Fruit fly (Drosophila melanogaster): ENCODE data around the gene CG13895.

The CG13895 gene

dm6 chr3L:690031-690686, 17.8 kb downstream of the CG13895 start, which contains the start of the genes CG32483 and RabX6:
TSS of gene CG32483 (minus strand) at chr3L:690081.
TSS of gene RabX6 (plus strand) at chr3L:690517.
- TF ChIP-seq Hr96 (GFP tag; optimal IDR thresholded peaks at IDR 0.05) (no peak), bab1 (GFP tag; optimal IDR thresholded peaks at IDR 0.05) (peak; percentile 36), CG14711 (tag; optimal IDR thresholded peaks at IDR 0.05) (peak; percentile 73)

dm6 chr3L:687858-688257, 20.1 kb downstream of the CG13895 start, which contains the start of gene hiro:
TSS of gene hiro (minus strand) at chr3L:687958.
- TF ChIP-seq cic (GFP tag; optimal IDR thresholded peaks at IDR 0.05), result no peak
- no peak for TF ChIP-seq CG11617 (GFP tag; optimal IDR thresholded peaks at IDR 0.05)
- no peak for TF ChIP-seq toe (GFP tag; optimal IDR thresholded peaks at IDR 0.05)
- no peak for TF ChIP-seq kay (GFP tag; ENCODE audit: borderline replicate concordance)
- no peak for TF ChIP-seq CG14711 (tag; optimal IDR thresholded peaks at IDR 0.05)
- TF ChIP-seq CG12768 (GFP tag; optimal IDR thresholded peaks at IDR 0.05), result no peak
- no peak for TF ChIP-seq CG5204 (GFP tag; optimal IDR thresholded peaks at IDR 0.05)
- TF ChIP-seq CG7101 (tag; optimal IDR thresholded peaks at IDR 0.05), result no peak
- TF ChIP-seq pad (GFP tag; optimal IDR thresholded peaks at IDR 0.05), result no peak
- no peak for TF ChIP-seq CG1620 (GFP tag; optimal IDR thresholded peaks at IDR 0.05)
- TF ChIP-seq Crg-1 (GFP tag; optimal IDR thresholded peaks at IDR 0.05), result no peak
- TF ChIP-seq ovo (GFP tag; optimal IDR thresholded peaks at IDR 0.05), result no peak

- no peak for TF ChIP-seq bab1 (GFP tag; optimal IDR thresholded peaks at IDR 0.05)
- TF ChIP-seq CG7045 (GFP tag; optimal IDR thresholded peaks at IDR 0.05), result no peak
- no peak for TF ChIP-seq CG1620 (GFP tag; optimal IDR thresholded peaks at IDR 0.05)
- TF ChIP-seq Mnt (GFP tag; optimal IDR thresholded peaks at IDR 0.05), result peak; percentile 25
- no peak for TF ChIP-seq toe (GFP tag; optimal IDR thresholded peaks at IDR 0.05)
- peak; percentile 92 for TF ChIP-seq ovo (GFP tag; optimal IDR thresholded peaks at IDR 0.05)
- TF ChIP-seq Clk (GFP tag; optimal IDR thresholded peaks at IDR 0.05), result no peak
- TF ChIP-seq Hr96 (GFP tag; optimal IDR thresholded peaks at IDR 0.05), result no peak
- TF ChIP-seq CG5204 (GFP tag; optimal IDR thresholded peaks at IDR 0.05), result no peak
- TF ChIP-seq CG12768 (GFP tag; optimal IDR thresholded peaks at IDR 0.05), result no peak
- TF ChIP-seq kay (GFP tag; ENCODE audit: borderline replicate concordance), result no peak
- no peak for TF ChIP-seq CG33017 (tag; optimal IDR thresholded peaks at IDR 0.05)
- no peak for TF ChIP-seq Crg-1 (GFP tag; optimal IDR thresholded peaks at IDR 0.05)
- peak; percentile 31 for TF ChIP-seq tj (GFP tag; optimal IDR thresholded peaks at IDR 0.05)
- TF ChIP-seq cic (GFP tag; optimal IDR thresholded peaks at IDR 0.05), result no peak
- TF ChIP-seq CG7101 (tag; optimal IDR thresholded peaks at IDR 0.05), result no peak
- peak; percentile 30 for TF ChIP-seq pad (GFP tag; optimal IDR thresholded peaks at IDR 0.05)
- TF ChIP-seq CG11617 (GFP tag; optimal IDR thresholded peaks at IDR 0.05), result no peak
- TF ChIP-seq CG14711 (tag; optimal IDR thresholded peaks at IDR 0.05), result peak; percentile 52
- TF ChIP-seq cnc (optimal IDR thresholded peaks at IDR 0.05), result no peak
Observed at dm6 chr3L:685441-685804, 22.6 kb downstream of the CG13895 start, which contains the start of gene ebd1. TSS of gene ebd1 (minus strand) at chr3L:685549.

DNA sequence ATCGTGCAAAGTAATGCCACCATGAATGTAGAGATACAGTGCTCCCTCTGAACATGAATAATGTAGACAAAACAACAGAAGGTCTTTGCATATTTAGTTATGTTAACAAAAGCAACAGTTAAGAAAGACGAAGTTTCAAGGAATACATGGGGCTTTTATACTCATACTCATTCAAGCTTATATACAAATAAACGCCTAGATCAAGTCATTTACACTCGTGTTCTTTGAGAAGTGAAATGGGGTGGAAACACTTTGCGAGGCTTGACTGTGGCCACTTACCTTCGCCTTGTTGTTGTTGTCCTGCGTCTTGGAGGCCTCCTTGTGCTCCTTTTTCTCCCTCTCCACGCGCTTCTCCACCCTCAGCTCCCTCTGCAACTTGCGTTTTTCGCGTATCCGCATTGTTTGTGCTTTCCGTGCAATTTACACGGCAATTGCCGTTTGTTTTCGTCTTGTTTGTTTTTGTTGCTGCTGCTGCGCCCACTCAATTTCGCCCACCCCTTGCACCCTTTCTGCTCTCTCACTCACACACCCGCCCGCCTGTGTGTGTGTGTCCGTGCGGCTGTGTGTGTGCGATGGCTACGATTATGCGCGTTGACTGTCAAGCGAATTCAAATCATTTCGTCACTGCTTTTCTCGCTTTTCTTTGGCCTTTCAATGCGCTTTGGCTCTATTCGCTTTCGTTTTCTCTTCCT, 23.1 kb downstream of the CG13895 start:
- TF ChIP-seq pad (GFP tag; optimal IDR thresholded peaks at IDR 0.05), result no peak
- peak; percentile 56 for TF ChIP-seq tj (GFP tag; optimal IDR thresholded peaks at IDR 0.05)
- no peak for TF ChIP-seq cnc (optimal IDR thresholded peaks at IDR 0.05)
- no peak for TF ChIP-seq Clk (GFP tag; optimal IDR thresholded peaks at IDR 0.05)
- no peak for TF ChIP-seq CG14711 (tag; optimal IDR thresholded peaks at IDR 0.05)
- no peak for TF ChIP-seq cic (GFP tag; optimal IDR thresholded peaks at IDR 0.05)
- no peak for TF ChIP-seq CG11617 (GFP tag; optimal IDR thresholded peaks at IDR 0.05)
- peak; percentile 1 for TF ChIP-seq Mnt (GFP tag; optimal IDR thresholded peaks at IDR 0.05)
- no peak for TF ChIP-seq ovo (GFP tag; optimal IDR thresholded peaks at IDR 0.05)
- TF ChIP-seq CG5204 (GFP tag; optimal IDR thresholded peaks at IDR 0.05), result no peak
- peak; percentile 3 for TF ChIP-seq Hr96 (GFP tag; optimal IDR thresholded peaks at IDR 0.05)
- TF ChIP-seq Crg-1 (GFP tag; optimal IDR thresholded peaks at IDR 0.05), result no peak
- no peak for TF ChIP-seq CG7045 (GFP tag; optimal IDR thresholded peaks at IDR 0.05)

DNA sequence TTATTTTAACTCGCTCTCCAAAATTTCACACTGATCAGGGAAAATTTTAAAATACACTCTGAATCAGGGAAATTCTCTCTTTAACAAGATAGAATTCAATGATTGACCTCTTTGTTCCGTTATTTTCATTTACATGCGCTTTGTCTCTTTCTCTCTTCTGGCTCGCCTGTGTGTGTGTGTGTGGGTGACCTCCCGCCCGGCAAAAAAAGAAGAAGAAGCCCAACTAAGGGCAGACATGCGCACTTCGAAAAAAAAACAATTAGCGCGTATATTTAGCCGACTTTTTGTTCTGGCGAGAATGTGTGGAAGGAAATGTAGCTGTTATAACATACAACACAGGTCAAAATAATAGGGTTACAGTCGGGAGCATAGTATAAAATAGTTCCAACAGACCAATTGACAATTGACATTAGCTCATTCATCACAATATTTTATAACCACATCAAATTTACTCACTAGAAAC, 25.6 kb downstream of the CG13895 start, which contains the start of gene CG3386:
TSS of gene CG3386 (minus strand) at position 51 of the 463 bp plus-strand sequence.
- TF ChIP-seq cnc (optimal IDR thresholded peaks at IDR 0.05) (no peak), ovo (GFP tag; optimal IDR thresholded peaks at IDR 0.05) (peak; percentile 85)

DNA sequence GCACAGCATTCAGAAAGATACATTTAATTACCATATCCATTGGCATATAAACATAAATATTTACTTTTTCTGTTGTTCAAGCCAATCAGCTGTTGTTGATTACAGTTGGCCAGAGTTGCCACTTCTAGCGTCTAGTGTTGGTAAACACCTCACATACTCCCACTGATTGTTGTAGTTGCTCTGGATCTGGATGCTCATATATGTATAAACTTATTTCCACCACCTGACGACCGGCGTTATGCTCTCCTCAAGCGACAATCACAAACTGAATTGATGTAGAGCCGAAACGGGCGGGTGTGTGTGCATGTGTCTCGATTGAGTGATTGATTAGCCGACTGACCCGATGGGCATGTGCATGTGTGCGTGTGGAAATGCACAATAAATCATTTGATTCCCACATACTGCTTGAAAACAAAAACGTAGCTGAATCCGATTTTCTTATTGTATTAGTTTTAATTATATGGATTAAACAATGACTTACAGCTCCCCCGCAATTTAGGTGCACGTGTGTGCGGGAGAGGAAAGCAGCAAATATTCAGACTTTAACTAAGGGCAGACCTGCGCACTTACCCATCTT, 26.1 kb downstream of the CG13895 start:
- peak; percentile 47 for TF ChIP-seq pad (GFP tag; optimal IDR thresholded peaks at IDR 0.05)
- TF ChIP-seq Hr96 (GFP tag; optimal IDR thresholded peaks at IDR 0.05), result no peak
- TF ChIP-seq Crg-1 (GFP tag; optimal IDR thresholded peaks at IDR 0.05), result peak; percentile 88
- peak; percentile 15 for TF ChIP-seq tj (GFP tag; optimal IDR thresholded peaks at IDR 0.05)
- peak; percentile 35 for TF ChIP-seq CG5204 (GFP tag; optimal IDR thresholded peaks at IDR 0.05)
- no peak for TF ChIP-seq kay (GFP tag; ENCODE audit: borderline replicate concordance)
- peak; percentile 57 for TF ChIP-seq CG33017 (tag; optimal IDR thresholded peaks at IDR 0.05)
- no peak for TF ChIP-seq Clk (GFP tag; optimal IDR thresholded peaks at IDR 0.05)
- peak; percentile 41 for TF ChIP-seq cic (GFP tag; optimal IDR thresholded peaks at IDR 0.05)
- TF ChIP-seq toe (GFP tag; optimal IDR thresholded peaks at IDR 0.05), result peak; percentile 42
- TF ChIP-seq Mnt (GFP tag; optimal IDR thresholded peaks at IDR 0.05), result peak; percentile 81
- peak; percentile 62 for TF ChIP-seq CG12768 (GFP tag; optimal IDR thresholded peaks at IDR 0.05)
- peak; percentile 42 for TF ChIP-seq CG7045 (GFP tag; optimal IDR thresholded peaks at IDR 0.05)
- TF ChIP-seq bab1 (GFP tag; optimal IDR thresholded peaks at IDR 0.05), result no peak
- TF ChIP-seq ovo (GFP tag; optimal IDR thresholded peaks at IDR 0.05), result peak; percentile 3
- peak; percentile 66 for TF ChIP-seq CG7101 (tag; optimal IDR thresholded peaks at IDR 0.05)
- peak; percentile 72 for TF ChIP-seq CG1620 (GFP tag; optimal IDR thresholded peaks at IDR 0.05)
- no peak for TF ChIP-seq cnc (optimal IDR thresholded peaks at IDR 0.05)
- TF ChIP-seq CG14711 (tag; optimal IDR thresholded peaks at IDR 0.05), result peak; percentile 91
- peak; percentile 34 for TF ChIP-seq CG11617 (GFP tag; optimal IDR thresholded peaks at IDR 0.05)
